Worm (Caenorhabditis elegans): ENCODE measurements around the gene del-8.

DNA sequence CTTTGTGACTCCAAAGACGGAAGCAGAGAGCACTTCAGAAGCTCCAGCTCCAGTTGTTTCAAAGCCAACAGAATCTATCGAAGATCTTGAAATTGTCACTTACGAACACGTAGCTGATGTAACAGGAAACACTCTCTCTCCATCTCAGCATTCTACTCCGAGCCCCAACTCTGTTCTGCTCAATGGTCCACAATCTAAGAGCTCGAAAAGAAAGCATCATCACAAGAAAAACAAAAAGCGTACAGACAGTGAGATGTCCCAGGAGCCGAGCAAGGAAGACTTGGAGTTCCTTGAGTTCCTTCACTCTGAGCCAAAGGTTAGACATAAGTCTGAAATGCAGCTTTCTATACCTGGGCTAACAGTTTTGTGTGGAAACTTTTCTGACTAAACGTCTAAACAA lies 33.2 kb upstream of the del-8 start:
- TF ChIP-seq ama-1 (optimal IDR thresholded peaks at IDR 0.05) (no peak), ceh-14 (tag; optimal IDR thresholded peaks at IDR 0.05) (no peak), ref-2 (tag; optimal IDR thresholded peaks at IDR 0.05) (no peak), nhr-11 (tag; optimal IDR thresholded peaks at IDR 0.05) (no peak), lin-11 (tag; optimal IDR thresholded peaks at IDR 0.05) (no peak), zip-5 (tag; optimal IDR thresholded peaks at IDR 0.05) (no peak), pros-1 (tag; optimal IDR thresholded peaks at IDR 0.05) (no peak), fkh-10 (GFP tag; optimal IDR thresholded peaks at IDR 0.05) (no peak), npax-4 (tag; optimal IDR thresholded peaks at IDR 0.05) (no peak), dve-1 (tag; optimal IDR thresholded peaks at IDR 0.05) (no peak), unc-55 (GFP tag; optimal IDR thresholded peaks at IDR 0.05) (no peak), K02D7.2 (tag; optimal IDR thresholded peaks at IDR 0.05) (no peak), unc-86 (tag; optimal IDR thresholded peaks at IDR 0.05) (no peak), pqm-1 (tag; optimal IDR thresholded peaks at IDR 0.05) (no peak)
